Fruit fly (Drosophila melanogaster): Measurements from ENCODE around the gene mtd.

mtd gene

dm6 chr3R:5282755-5283359 lies 67.4 kb downstream of the mtd start (continued):
- TF ChIP-seq CG13287 (GFP tag; IDR thresholded peaks at IDR 0.05; ENCODE audit: partially characterized antibody) (peak; percentile 60), ssp (GFP tag; IDR thresholded peaks at IDR 0.05) (no peak), ken (GFP tag; IDR thresholded peaks at IDR 0.05) (no peak), chm (GFP tag; IDR thresholded peaks at IDR 0.05) (peak; percentile 46; the same call in 1 of the 2 replicates), br (optimal IDR thresholded peaks at IDR 0.05) (no peak), Bteb2 (GFP tag; optimal IDR thresholded peaks at IDR 0.05) (no peak), her (GFP tag; optimal IDR thresholded peaks at IDR 0.05) (peak; percentile 27), CG6175 (GFP tag; IDR thresholded peaks at IDR 0.05) (0 out of 3 replicates have a peak, but pooled peaks have one; percentile 20), Oli (tag; optimal IDR thresholded peaks at IDR 0.05) (no peak), ato (GFP tag; IDR thresholded peaks at IDR 0.05; ENCODE audit: partially characterized antibody) (0 out of 2 replicates have a peak, but pooled peaks have one; percentile 30), tll (GFP tag; optimal IDR thresholded peaks at IDR 0.05) (no peak), fu2 (GFP tag; optimal IDR thresholded peaks at IDR 0.05) (no peak), gfzf (GFP tag; optimal IDR thresholded peaks at IDR 0.05) (no peak), Hr3 (GFP tag; optimal IDR thresholded peaks at IDR 0.05) (no peak), onecut (GFP tag; IDR thresholded peaks at IDR 0.05) (no peak), cwo (GFP tag; optimal IDR thresholded peaks at IDR 0.05) (no peak), trh (GFP tag; optimal IDR thresholded peaks at IDR 0.05) (no peak), Gug (GFP tag; IDR thresholded peaks at IDR 0.05) (peak; percentile 29; the same call in 1 of the 4 replicates), Sin3A (optimal IDR thresholded peaks at IDR 0.05) (no peak), CG8388 (GFP tag; optimal IDR thresholded peaks at IDR 0.05) (no peak), CG3407 (GFP tag; optimal IDR thresholded peaks at IDR 0.05) (no peak), Camta (GFP tag; optimal IDR thresholded peaks at IDR 0.05) (peak; percentile 11), MBD-R2 (GFP tag; IDR thresholded peaks at IDR 0.05) (peak; percentile 32; the same call in 1 of the 2 replicates), CG34224 (GFP tag; IDR thresholded peaks at IDR 0.05; ENCODE audit: partially characterized antibody) (0 out of 3 replicates have a peak, but pooled peaks have one; percentile 32), sd (tag; optimal IDR thresholded peaks at IDR 0.05) (no peak), CG15011 (GFP tag; optimal IDR thresholded peaks at IDR 0.05) (no peak), Nf-YA (GFP tag; IDR thresholded peaks at IDR 0.05) (no peak), dpn (GFP tag; optimal IDR thresholded peaks at IDR 0.05) (peak; percentile 9 to 25), CG30431 (GFP tag; optimal IDR thresholded peaks at IDR 0.05) (no peak), CTCF (GFP tag; optimal IDR thresholded peaks at IDR 0.05) (no peak), bcd (GFP tag; optimal IDR thresholded peaks at IDR 0.05) (no peak), E2f2 (GFP tag; IDR thresholded peaks at IDR 0.05) (no peak), CG4404 (GFP tag; IDR thresholded peaks at IDR 0.05) (no peak), CG11696 (GFP tag; IDR thresholded peaks at IDR 0.05) (0 out of 2 replicates have a peak, but pooled peaks have one; percentile 15), Optix (GFP tag; IDR thresholded peaks at IDR 0.05) (0 out of 3 replicates have a peak, but pooled peaks have one; percentile 25), Adf1 (GFP tag; IDR thresholded peaks at IDR 0.05) (peak; percentile 87), ara (GFP tag; IDR thresholded peaks at IDR 0.05) (peak; percentile 40; the same call in 1 of the 2 replicates), abd-A (tag; optimal IDR thresholded peaks at IDR 0.05) (no peak), lbe (GFP tag; optimal IDR thresholded peaks at IDR 0.05) (no peak), CG1832 (GFP tag; optimal IDR thresholded peaks at IDR 0.05) (peak; percentile 70), Dref (GFP tag; IDR thresholded peaks at IDR 0.05) (0 out of 2 replicates have a peak, but pooled peaks have one; percentile 23), chif (GFP tag; optimal IDR thresholded peaks at IDR 0.05) (no peak), CG10959 (GFP tag; IDR thresholded peaks at IDR 0.05) (no peak), CG14667 (GFP tag; IDR thresholded peaks at IDR 0.05) (no peak), CG2199 (GFP tag; IDR thresholded peaks at IDR 0.05) (no peak), cas (GFP tag; IDR thresholded peaks at IDR 0.05) (0 out of 2 replicates have a peak, but pooled peaks have one; percentile 24), Dip3 (GFP tag; optimal IDR thresholded peaks at IDR 0.05) (no peak), inv (GFP tag; IDR thresholded peaks at IDR 0.05; ENCODE audit: partially characterized antibody) (peak; percentile 19; the same call in 1 of the 2 replicates), Mrtf (GFP tag; IDR thresholded peaks at IDR 0.05) (0 out of 3 replicates have a peak, but pooled peaks have one; percentile 45), NC2α (GFP tag; optimal IDR thresholded peaks at IDR 0.05) (no peak), CG43689 (GFP tag; IDR thresholded peaks at IDR 0.05) (no peak)

All from whole organism, embryonic.